Worm (Caenorhabditis elegans) whole organism, early embryonic: ENCODE measurements around the gene Y25C1A.7.

Experiments used
- aly-1 ChIP-seq: sonication (generic microtip); optimal IDR thresholded peaks from 2 replicates; lab custom pipeline; 2016; ENCODE audit warnings: missing genetic modification characterization, missing compliant biosample characterization
- ama-1 ChIP-seq: fragments of 150-350 bp; optimal IDR thresholded peaks from 2 replicates; lab custom pipeline; 2014
- ceh-36 ChIP-seq: sonication (generic microtip); optimal IDR thresholded peaks from 2 replicates; lab custom pipeline; 2016; ENCODE audit warnings: missing genetic modification characterization, inconsistent platforms, missing compliant biosample characterization
- flt-1 ChIP-seq: fragments of 200-800 bp; sonication (Bioruptor generic); IDR thresholded peaks from 2 replicates; pipeline ENCODE4 v1.3.6; 2022; ENCODE audit warnings: missing genetic modification characterization, missing compliant biosample characterization
- hmbx-1 ChIP-seq: sonication (generic microtip); optimal IDR thresholded peaks from 2 replicates; lab custom pipeline; 2016; ENCODE audit warnings: mild to moderate bottlenecking, missing genetic modification characterization, missing compliant biosample characterization
- hnd-1 ChIP-seq: sonication (generic microtip); optimal IDR thresholded peaks from 2 replicates; lab custom pipeline; 2016; ENCODE audit warnings: missing genetic modification characterization, missing compliant biosample characterization
- tbx-11 ChIP-seq: fragments of 200-800 bp; sonication (Bioruptor generic); IDR thresholded peaks from 2 replicates; pipeline ENCODE4 v1.3.6; 2022; ENCODE audit warnings: missing genetic modification characterization, missing compliant biosample characterization

ce11 chrII:3105765-3106164 lies 34.9 kb upstream of the Y25C1A.7 start, which contains the start of gene clec-122:
- TF ChIP-seq aly-1 (no peak), flt-1 (GFP tag; lab: Robert Waterston, UW) (no peak), tbx-11 (GFP tag; lab: Robert Waterston, UW) (no peak), ama-1 (no peak), hnd-1 (tag; lab: Kevin White, UChicago) (no peak), hmbx-1 (tag; lab: Kevin White, UChicago) (no peak), ceh-36 (tag; lab: Kevin White, UChicago) (no peak)
